Fruit fly (Drosophila melanogaster): Measurements from ENCODE around the gene CG43094.

The CG43094 gene

dm6 chr3R:22768633-22769032 lies 2.2 kb downstream of the CG43094 start, which contains the start of gene CG43091:
Gene CG43091 (minus strand): TSS chr3R:22768733.
- TF ChIP-seq tai (GFP tag; optimal IDR thresholded peaks at IDR 0.05) (no peak), N (GFP tag; optimal IDR thresholded peaks at IDR 0.05) (no peak), sv (GFP tag; optimal IDR thresholded peaks at IDR 0.05) (no peak), Dif (GFP tag; optimal IDR thresholded peaks at IDR 0.05; ENCODE audit: partially characterized antibody) (no peak), woc (GFP tag; optimal IDR thresholded peaks at IDR 0.05) (no peak), Rel (GFP tag; optimal IDR thresholded peaks at IDR 0.05) (no peak), Rel (tag; optimal IDR thresholded peaks at IDR 0.05) (no peak), Mio (GFP tag; optimal IDR thresholded peaks at IDR 0.05) (no peak), CG32264 (GFP tag; optimal IDR thresholded peaks at IDR 0.05) (no peak), HLH106 (tag; optimal IDR thresholded peaks at IDR 0.05) (no peak), jim (GFP tag; optimal IDR thresholded peaks at IDR 0.05) (no peak), CG9705 (GFP tag; optimal IDR thresholded peaks at IDR 0.05) (no peak), ey (GFP tag; optimal IDR thresholded peaks at IDR 0.05) (no peak), brk (GFP tag; optimal IDR thresholded peaks at IDR 0.05) (no peak)

dm6 chr3R:22767599-22767998 lies 3.2 kb downstream of the CG43094 start, which contains the start of gene CG13841:
Gene CG13841 (minus strand): TSS chr3R:22767699.
- no peak for TF ChIP-seq tai (GFP tag; optimal IDR thresholded peaks at IDR 0.05)
- no peak for TF ChIP-seq GATAd (GFP tag; optimal IDR thresholded peaks at IDR 0.05)

DNA sequence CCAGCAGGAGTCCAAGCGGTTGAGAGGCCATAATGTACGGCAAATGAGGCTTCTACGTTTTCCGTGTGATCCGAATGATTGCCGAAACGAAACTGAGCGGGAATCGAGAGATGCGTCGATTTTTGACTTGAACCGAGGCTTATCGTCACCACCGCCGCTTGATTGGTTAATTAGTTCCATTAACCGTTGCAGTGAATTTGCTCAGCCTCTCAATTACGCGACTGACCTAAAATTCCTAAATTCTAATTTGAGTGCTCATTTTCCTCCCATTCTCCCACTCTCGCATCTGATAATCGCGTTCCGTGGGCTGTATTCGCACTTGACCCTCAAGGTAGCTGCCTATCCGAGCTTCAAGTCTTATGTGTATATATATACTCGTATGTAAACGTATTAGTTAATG lies 4.7 kb downstream of the CG43094 start, which contains the start of gene Nepl15:
Nepl15 (minus strand) TSS at position 101 of the 400 bp plus-strand sequence.
- no peak for TF ChIP-seq ey (GFP tag; optimal IDR thresholded peaks at IDR 0.05)
- no peak for TF ChIP-seq pan (optimal IDR thresholded peaks at IDR 0.05)
- no peak for TF ChIP-seq GATAd (GFP tag; optimal IDR thresholded peaks at IDR 0.05)
- TF ChIP-seq dsf (GFP tag; optimal IDR thresholded peaks at IDR 0.05; ENCODE audit: borderline replicate concordance): no peak
- TF ChIP-seq fru (GFP tag; optimal IDR thresholded peaks at IDR 0.05): no peak
- no peak for TF ChIP-seq HLH106 (tag; optimal IDR thresholded peaks at IDR 0.05)
- no peak for TF ChIP-seq Abd-B (GFP tag; optimal IDR thresholded peaks at IDR 0.05)
- TF ChIP-seq br (GFP tag; optimal IDR thresholded peaks at IDR 0.05): no peak
- TF ChIP-seq Vsx2 (GFP tag; optimal IDR thresholded peaks at IDR 0.05; ENCODE audit: partially characterized antibody): no peak
- no peak for TF ChIP-seq tai (GFP tag; optimal IDR thresholded peaks at IDR 0.05)
- TF ChIP-seq h (GFP tag; optimal IDR thresholded peaks at IDR 0.05): no peak

- no peak for TF ChIP-seq HLH106 (tag; optimal IDR thresholded peaks at IDR 0.05)
- TF ChIP-seq rgr (GFP tag; optimal IDR thresholded peaks at IDR 0.05): no peak
- no peak for TF ChIP-seq CrebA (GFP tag; optimal IDR thresholded peaks at IDR 0.05; ENCODE audit: borderline replicate concordance)
- no peak for TF ChIP-seq Mio (GFP tag; optimal IDR thresholded peaks at IDR 0.05)
- no peak for TF ChIP-seq jim (GFP tag; optimal IDR thresholded peaks at IDR 0.05)
- TF ChIP-seq Hr83 (GFP tag; optimal IDR thresholded peaks at IDR 0.05; ENCODE audit: poor library complexity, severe bottlenecking): no peak
- TF ChIP-seq Abd-B (GFP tag; optimal IDR thresholded peaks at IDR 0.05): no peak
- no peak for TF ChIP-seq Dfd (GFP tag; optimal IDR thresholded peaks at IDR 0.05)
- no peak for TF ChIP-seq CG32264 (GFP tag; optimal IDR thresholded peaks at IDR 0.05)
- TF ChIP-seq lola (GFP tag; optimal IDR thresholded peaks at IDR 0.05): no peak
- TF ChIP-seq Myc (optimal IDR thresholded peaks at IDR 0.05): no peak
- TF ChIP-seq pan (optimal IDR thresholded peaks at IDR 0.05): no peak
- no peak for TF ChIP-seq Sp1 (GFP tag; optimal IDR thresholded peaks at IDR 0.05)
- no peak for TF ChIP-seq fru (GFP tag; optimal IDR thresholded peaks at IDR 0.05)
- no peak for TF ChIP-seq brk (GFP tag; optimal IDR thresholded peaks at IDR 0.05)
- TF ChIP-seq br (GFP tag; optimal IDR thresholded peaks at IDR 0.05): no peak
- no peak for TF ChIP-seq N (GFP tag; optimal IDR thresholded peaks at IDR 0.05)
- TF ChIP-seq Hr78 (GFP tag; optimal IDR thresholded peaks at IDR 0.05): no peak
- TF ChIP-seq psq (GFP tag; optimal IDR thresholded peaks at IDR 0.05): no peak
- TF ChIP-seq Jra (GFP tag; optimal IDR thresholded peaks at IDR 0.05): no peak
These were observed 7.2 kb downstream of the CG43094 start, which contains the start of gene Nepl14 for dm6 chr3R:22763587-22763986. Gene Nepl14 (minus strand): TSS chr3R:22763711.

- no peak for TF ChIP-seq dmrt93B (GFP tag; optimal IDR thresholded peaks at IDR 0.05)
- no peak for TF ChIP-seq Jra (GFP tag; optimal IDR thresholded peaks at IDR 0.05)
- TF ChIP-seq jim (GFP tag; optimal IDR thresholded peaks at IDR 0.05): no peak
- TF ChIP-seq sv (GFP tag; optimal IDR thresholded peaks at IDR 0.05): no peak
- no peak for TF ChIP-seq h (GFP tag; optimal IDR thresholded peaks at IDR 0.05)
These were observed 9.8 kb downstream of the CG43094 start, which contains the start of gene Nepl13 for dm6 chr3R:22760988-22761387. Gene Nepl13 (minus strand): TSS chr3R:22761076.
